Fruit fly (Drosophila melanogaster) whole organism: ENCODE measurements around the gene CG12121.
A peak's percentile ranks its signal among the peaks of the same experiment; 100 is the strongest.

Experiments used
- CG8478 ChIP-seq: fragments of >200 bp; optimal IDR thresholded peaks from 2 replicates; lab custom pipeline; 2018; ENCODE audit warnings: inconsistent platforms
- Dll ChIP-seq: fragments of >200 bp; optimal IDR thresholded peaks from 2 replicates; lab custom pipeline; 2017
- EcR ChIP-seq, 2 experiments: fragments of >200 bp; optimal IDR thresholded peaks; 2 replicates each; lab custom pipeline; 2017; ENCODE audit warnings: missing biosample characterization in 2 of 2, missing genetic modification characterization in 2 of 2, missing genetic modification reagents in 2 of 2
- pan ChIP-seq: fragments of >200 bp; optimal IDR thresholded peaks from 2 replicates; lab custom pipeline; 2017
- psq ChIP-seq: fragments of >200 bp; optimal IDR thresholded peaks from 2 replicates; lab custom pipeline; 2017
- usp ChIP-seq: fragments of >200 bp; optimal IDR thresholded peaks from 2 replicates; lab custom pipeline; 2017; ENCODE audit warnings: missing biosample characterization, missing genetic modification characterization, mixed read lengths

The CG12121 gene

DNA sequence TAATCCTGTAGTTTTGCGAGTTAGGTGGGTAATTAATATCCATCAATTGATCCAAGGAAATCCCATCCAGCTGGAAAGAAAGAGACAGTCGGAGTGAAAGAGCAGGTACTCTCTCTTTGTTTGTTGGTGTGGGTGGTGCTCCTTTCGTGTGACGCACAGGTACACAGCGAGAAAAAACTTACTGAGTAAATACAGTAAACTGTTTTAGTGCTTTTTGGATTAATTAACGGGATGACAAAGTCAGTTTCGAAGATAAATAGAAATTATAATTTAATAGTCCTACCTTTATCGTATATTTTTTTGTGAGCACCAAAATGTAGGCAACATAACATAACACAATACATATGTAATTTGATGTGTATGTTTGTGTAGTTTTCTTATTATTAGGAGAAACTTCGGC, 15.9 kb upstream of the CG12121 start:
- TF ChIP-seq pan (lab: Kevin White, UChicago): no peak
- no peak for TF ChIP-seq usp (GFP tag; lab: Kevin White, UChicago)
- TF ChIP-seq Dll (lab: Kevin White, UChicago): no peak
- no peak for TF ChIP-seq CG8478 (lab: Kevin White, UChicago)
- no peak for TF ChIP-seq EcR (GFP tag; optimal IDR thresholded peaks at IDR 0.05; lab: Kevin White, UChicago)
- no peak for TF ChIP-seq psq

DNA sequence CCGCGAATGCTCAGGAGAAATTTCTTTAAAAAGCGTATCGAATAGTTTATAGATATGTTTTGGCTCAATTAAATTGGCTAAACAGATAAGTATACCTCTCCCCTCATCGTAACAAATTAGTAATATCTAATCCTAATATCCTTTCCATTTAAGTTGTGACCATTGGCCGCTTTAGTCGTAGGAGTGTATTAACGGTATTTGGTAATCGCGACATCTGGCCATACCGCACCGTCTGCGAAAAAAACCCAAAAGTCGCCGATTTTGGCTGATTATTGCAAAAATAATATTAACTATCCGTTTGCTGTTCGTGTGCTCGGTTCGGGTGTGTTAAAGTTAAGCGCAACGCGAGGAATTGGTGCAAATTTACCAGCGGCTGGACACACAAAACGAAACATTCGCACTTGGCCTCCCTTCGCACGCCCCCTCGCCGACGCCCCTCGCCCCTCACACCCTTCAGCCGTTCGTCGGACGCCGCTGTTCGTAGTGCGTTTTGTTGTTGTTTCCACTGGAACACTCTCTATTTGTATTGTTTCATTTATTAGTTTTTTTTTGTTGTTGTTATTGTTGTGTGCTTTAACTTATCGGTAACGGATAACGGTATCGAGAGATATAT, 15.1 kb upstream of the CG12121 start, which contains the start of the genes amx and Dsor1:
Gene amx, minus strand, starts transcription at position 166 of the 613 bp plus-strand sequence.
Gene Dsor1, plus strand, starts transcription at position 172 of the 613 bp plus-strand sequence.
- no peak for TF ChIP-seq EcR (GFP tag; optimal IDR thresholded peaks at IDR 0.05; lab: Kevin White, UChicago)
- TF ChIP-seq psq: no peak
- TF ChIP-seq Dll (lab: Kevin White, UChicago): no peak
- no peak for TF ChIP-seq CG8478 (lab: Kevin White, UChicago)
- TF ChIP-seq pan (lab: Kevin White, UChicago): no peak
- no peak for TF ChIP-seq usp (GFP tag; lab: Kevin White, UChicago)

DNA sequence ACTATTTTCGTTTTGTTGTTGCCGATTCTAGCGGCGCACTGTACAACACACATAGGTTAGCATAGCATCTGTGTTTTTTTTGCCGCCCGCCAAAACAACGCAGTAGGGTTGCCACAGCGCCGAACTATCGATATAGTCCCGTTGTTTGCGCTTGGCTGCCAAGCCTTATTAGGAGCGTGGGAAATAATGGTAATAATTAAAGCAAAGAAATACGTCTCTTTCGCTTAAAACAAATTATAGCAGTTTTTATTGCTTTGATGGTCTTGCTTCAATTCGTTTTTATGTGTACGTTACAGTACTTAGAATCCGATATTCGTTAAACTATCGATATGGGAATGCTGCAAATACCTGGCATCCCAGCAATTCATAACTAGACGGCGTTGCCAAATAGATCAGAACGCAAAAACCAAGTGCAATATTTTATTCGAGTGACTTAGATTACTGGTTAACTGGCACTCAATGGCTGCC, 11.3 kb upstream of the CG12121 start, which contains the start of the genes mxc and Larp7:
Gene mxc, minus strand, starts transcription at position 51 of the 468 bp plus-strand sequence.
Gene Larp7, plus strand, starts transcription at position 401 of the 468 bp plus-strand sequence.
- no peak for TF ChIP-seq EcR (GFP tag; optimal IDR thresholded peaks at IDR 0.05; lab: Kevin White, UChicago)
- no peak for TF ChIP-seq usp (GFP tag; lab: Kevin White, UChicago)
- TF ChIP-seq pan (lab: Kevin White, UChicago): no peak
- TF ChIP-seq CG8478 (lab: Kevin White, UChicago): no peak
- TF ChIP-seq Dll (lab: Kevin White, UChicago): no peak
- TF ChIP-seq psq: no peak

DNA sequence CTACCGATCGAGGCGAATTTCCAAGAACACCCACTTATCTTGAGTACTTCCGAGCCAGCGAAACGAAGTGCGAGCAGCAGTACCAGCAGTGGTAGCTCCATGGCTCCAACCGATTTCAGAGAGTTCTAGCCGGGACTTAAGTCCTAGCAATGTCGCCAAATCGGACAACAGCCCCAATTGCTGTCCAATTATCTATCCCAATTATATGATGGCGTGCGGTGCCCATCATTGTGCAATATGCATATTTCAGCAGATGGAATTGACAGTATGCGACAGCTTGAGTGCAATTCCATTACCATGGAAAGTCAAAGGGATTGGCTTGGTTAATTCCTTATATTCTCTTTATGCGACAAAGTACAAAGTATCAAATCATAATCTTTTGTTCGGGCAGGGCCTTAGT, 4.3 kb upstream of the CG12121 start, which contains the start of gene Ir8a:
Gene Ir8a, minus strand, starts transcription at position 101 of the 400 bp plus-strand sequence.
- TF ChIP-seq EcR (GFP tag; optimal IDR thresholded peaks at IDR 0.05; lab: Kevin White, UChicago) (no peak), CG8478 (lab: Kevin White, UChicago) (no peak), Dll (lab: Kevin White, UChicago) (no peak), psq (no peak), usp (GFP tag; lab: Kevin White, UChicago) (no peak), pan (lab: Kevin White, UChicago) (no peak)

DNA sequence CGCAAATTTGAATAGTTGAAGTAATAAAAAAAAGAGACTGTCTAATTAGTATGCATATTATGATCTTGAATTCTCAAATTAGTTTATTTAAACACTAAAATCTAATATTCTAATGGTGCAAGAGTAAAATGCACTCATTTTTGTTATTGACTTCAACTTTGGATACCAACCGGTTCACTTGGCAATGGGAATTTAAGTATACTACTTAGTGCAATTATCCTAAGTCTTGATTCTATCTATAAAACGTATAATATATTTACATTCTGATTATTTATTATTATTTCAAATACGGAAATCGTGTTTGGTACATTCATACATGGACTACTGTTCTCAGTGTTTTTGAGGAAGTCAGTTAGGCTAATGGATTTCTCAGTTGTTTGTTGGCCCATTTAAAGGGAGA, 5.3 kb downstream of the CG12121 start, which contains the start of gene Gr8a:
Gene Gr8a, plus strand, starts transcription at position 301 of the 400 bp plus-strand sequence.
- TF ChIP-seq EcR (GFP tag; optimal IDR thresholded peaks at IDR 0.05; lab: Kevin White, UChicago): no peak
- no peak for TF ChIP-seq psq

DNA sequence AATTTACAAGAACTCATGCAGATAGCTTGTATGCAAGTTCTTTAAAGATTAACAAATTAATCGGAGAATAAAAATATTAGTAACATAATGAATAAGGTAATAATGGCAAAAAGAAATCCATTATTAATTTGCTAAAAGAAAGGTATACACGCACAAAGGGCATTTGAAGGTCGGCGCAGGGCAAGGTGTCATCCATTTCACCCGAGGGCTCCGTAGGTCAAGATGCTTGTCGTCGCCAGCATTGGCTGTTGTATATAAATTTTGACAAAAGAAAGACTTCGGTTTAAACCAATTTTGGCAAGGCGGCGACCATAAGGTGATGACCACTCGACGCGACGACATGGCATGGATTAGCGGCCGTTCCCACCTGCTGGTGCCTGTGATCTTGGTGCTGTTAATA, 7.0 kb downstream of the CG12121 start, which contains the start of gene CG15370:
Gene CG15370, plus strand, starts transcription at position 301 of the 400 bp plus-strand sequence.
- TF ChIP-seq EcR (GFP tag; optimal IDR thresholded peaks at IDR 0.05; lab: Kevin White, UChicago): no peak
- no peak for TF ChIP-seq Dll (lab: Kevin White, UChicago)
- no peak for TF ChIP-seq psq
- no peak for TF ChIP-seq usp (GFP tag; lab: Kevin White, UChicago)
- no peak for TF ChIP-seq CG8478 (lab: Kevin White, UChicago)
- TF ChIP-seq pan (lab: Kevin White, UChicago): no peak

DNA sequence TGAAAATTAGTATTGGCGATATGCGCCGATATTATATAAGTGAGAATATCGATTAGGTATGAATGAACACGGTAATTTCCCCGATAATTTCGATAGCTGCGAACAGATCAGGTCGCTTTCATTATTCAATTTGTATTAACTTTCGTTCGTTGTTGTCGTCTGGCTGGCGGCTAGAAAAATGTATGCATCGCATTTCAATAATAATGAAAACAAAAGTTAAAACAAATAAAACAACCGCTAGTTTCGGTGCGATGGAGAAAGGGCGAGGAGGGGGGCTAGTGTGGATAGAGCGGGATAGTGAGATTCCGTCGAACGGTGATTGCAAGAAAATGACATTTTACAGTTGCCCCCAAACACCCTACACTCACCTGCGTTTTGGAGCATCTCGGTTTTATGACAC, 7.8 kb downstream of the CG12121 start:
- TF ChIP-seq EcR (GFP tag; optimal IDR thresholded peaks at IDR 0.05; lab: Kevin White, UChicago): no peak
- TF ChIP-seq Dll (lab: Kevin White, UChicago): no peak
- no peak for TF ChIP-seq pan (lab: Kevin White, UChicago)
- no peak for TF ChIP-seq usp (GFP tag; lab: Kevin White, UChicago)
- no peak for TF ChIP-seq CG8478 (lab: Kevin White, UChicago)
- TF ChIP-seq psq: no peak

DNA sequence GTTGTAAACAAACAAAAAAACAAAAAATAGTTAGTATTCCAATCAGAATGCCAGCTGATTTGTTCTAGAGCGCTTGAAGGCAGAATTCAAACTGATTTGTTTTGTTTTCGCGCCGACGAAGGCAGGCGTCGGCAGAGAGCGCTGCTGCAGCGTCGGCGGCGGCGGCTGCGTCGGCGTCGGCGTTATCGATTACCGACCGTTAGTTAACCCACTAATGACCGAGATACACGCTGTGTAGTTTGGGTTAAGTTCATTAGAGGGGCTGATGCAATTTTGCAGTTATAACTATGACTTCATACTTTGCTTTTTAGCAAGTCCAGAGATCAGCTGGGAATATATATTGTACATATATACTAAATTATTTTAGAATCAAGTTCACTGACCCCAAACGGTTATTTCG, 9.0 kb downstream of the CG12121 start, which contains the start of gene t:
Gene t, minus strand, starts transcription at position 76 of the 400 bp plus-strand sequence.
- TF ChIP-seq Dll (lab: Kevin White, UChicago) (no peak), psq (no peak), CG8478 (lab: Kevin White, UChicago) (no peak), usp (GFP tag; lab: Kevin White, UChicago) (no peak), EcR (GFP tag; optimal IDR thresholded peaks at IDR 0.05; lab: Kevin White, UChicago) (no peak), pan (lab: Kevin White, UChicago) (no peak)

DNA sequence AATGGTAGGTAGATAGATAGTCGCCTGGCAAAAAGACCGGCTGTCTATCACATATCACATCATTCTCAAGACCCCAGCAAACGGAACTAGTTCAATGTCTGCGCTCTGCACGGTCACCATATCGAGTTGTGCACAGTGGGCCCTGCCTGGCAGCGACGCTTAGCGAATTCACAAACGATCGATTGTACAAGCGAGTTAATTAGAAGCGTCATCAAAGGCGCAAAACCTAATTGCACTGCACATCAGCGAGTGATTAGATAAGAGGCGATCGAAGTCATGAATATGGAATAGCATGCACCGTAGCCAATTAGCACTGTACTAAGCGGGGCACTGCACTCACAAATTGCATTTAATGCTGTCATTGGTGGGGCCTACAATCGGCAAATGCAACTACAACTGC, 11.7 kb downstream of the CG12121 start:
- TF ChIP-seq usp (GFP tag; lab: Kevin White, UChicago) (no peak), EcR (GFP tag; optimal IDR thresholded peaks at IDR 0.05; lab: Kevin White, UChicago) (peak in 1 of 2 experiments; percentile 48), psq (no peak), CG8478 (lab: Kevin White, UChicago) (no peak), pan (lab: Kevin White, UChicago) (no peak), Dll (lab: Kevin White, UChicago) (no peak)

DNA sequence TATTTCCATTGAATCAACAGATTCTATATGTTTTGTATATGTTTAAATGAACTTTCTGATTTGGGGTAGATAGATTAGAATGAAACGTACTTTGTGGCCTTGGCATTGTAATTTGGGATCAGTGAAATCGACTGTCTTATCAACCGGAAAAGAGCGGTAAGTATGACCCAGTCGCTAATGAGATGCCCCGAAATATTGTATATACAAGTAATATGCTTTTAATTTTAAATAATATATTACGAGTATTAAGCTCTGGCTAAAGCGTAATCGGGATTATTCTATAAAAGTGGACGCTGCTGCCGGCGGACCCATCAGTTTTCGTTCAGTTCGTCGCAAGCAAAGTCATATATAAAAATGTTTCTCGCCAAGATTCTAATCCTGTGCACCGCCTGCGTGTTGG, 15.6 kb downstream of the CG12121 start, which contains the start of gene CG15369:
Gene CG15369, plus strand, starts transcription at position 301 of the 400 bp plus-strand sequence.
- TF ChIP-seq pan (lab: Kevin White, UChicago): no peak
- no peak for TF ChIP-seq EcR (GFP tag; optimal IDR thresholded peaks at IDR 0.05; lab: Kevin White, UChicago)
- TF ChIP-seq CG8478 (lab: Kevin White, UChicago): no peak
- TF ChIP-seq psq: no peak
- TF ChIP-seq usp (GFP tag; lab: Kevin White, UChicago): no peak
- TF ChIP-seq Dll (lab: Kevin White, UChicago): no peak

DNA sequence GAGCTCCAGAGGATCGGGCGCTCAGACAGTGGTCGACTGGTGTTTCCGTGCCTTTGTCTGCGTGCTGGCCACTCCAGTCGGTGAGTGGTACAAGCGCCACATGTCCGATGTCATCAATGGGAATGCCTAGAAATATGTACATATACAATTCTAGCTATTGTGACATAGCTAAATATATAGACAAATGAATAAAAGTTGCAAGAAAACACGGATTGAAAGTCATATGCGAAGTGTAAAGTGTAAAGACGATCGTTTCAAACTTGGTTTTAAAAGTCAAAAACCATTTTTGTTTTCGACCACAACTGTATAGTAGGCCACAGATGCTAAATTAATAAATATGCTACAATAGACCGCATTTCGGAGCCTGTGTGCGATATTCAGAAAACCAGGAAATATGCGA, 16.7 kb downstream of the CG12121 start, which contains the start of gene CG15368:
Gene CG15368, plus strand, starts transcription at position 301 of the 400 bp plus-strand sequence.
- TF ChIP-seq psq: no peak
- no peak for TF ChIP-seq CG8478 (lab: Kevin White, UChicago)
- no peak for TF ChIP-seq EcR (GFP tag; optimal IDR thresholded peaks at IDR 0.05; lab: Kevin White, UChicago)
- no peak for TF ChIP-seq usp (GFP tag; lab: Kevin White, UChicago)
- TF ChIP-seq pan (lab: Kevin White, UChicago): no peak
- TF ChIP-seq Dll (lab: Kevin White, UChicago): no peak
